Worm (Caenorhabditis elegans) whole organism, L4 larva: ENCODE results near the gene C18H2.5.

Experiments used
- Y105C5A.15 ChIP-seq: fragments of 200-800 bp; sonication (Bioruptor generic); IDR thresholded peaks from 2 replicates; pipeline ENCODE4 v1.3.6; 2022; ENCODE audit warnings: missing genetic modification characterization, missing compliant biosample characterization
- Y5F2A.4 ChIP-seq: fragments of 200-800 bp; sonication (Bioruptor generic); optimal IDR thresholded peaks from 2 replicates; lab custom pipeline; 2018; ENCODE audit warnings: mild to moderate bottlenecking, missing genetic modification characterization, missing compliant biosample characterization
- ama-1 ChIP-seq: fragments of 150-350 bp; optimal IDR thresholded peaks from 2 replicates; lab custom pipeline; 2014; ENCODE audit warnings: inconsistent platforms, mixed read lengths
- lin-13 ChIP-seq: fragments of 150-350 bp; optimal IDR thresholded peaks from 2 replicates; lab custom pipeline; 2014; ENCODE audit warnings: missing biosample characterization, missing genetic modification reagents, missing genetic modification characterization
- lin-39 ChIP-seq: fragments of 150-350 bp; optimal IDR thresholded peaks from 2 replicates; lab custom pipeline; 2014; ENCODE audit warnings: missing biosample characterization, missing genetic modification reagents, missing genetic modification characterization

- TF ChIP-seq lin-13 (GFP tag; lab: Kevin White, UChicago) (no peak), Y105C5A.15 (no peak), ama-1 (lab: Kevin White, UChicago) (no peak), lin-39 (no peak), Y5F2A.4 (no peak)
Measured at ce11 chrIII:7726500-7726899, 32.3 kb upstream of the C18H2.5 start.
